Worm (Caenorhabditis elegans): Measurements from ENCODE around the gene Y73B6BL.27.

- TF ChIP-seq lin-13 (tag; optimal IDR thresholded peaks at IDR 0.05) (no peak), ztf-11 (tag; optimal IDR thresholded peaks at IDR 0.05) (no peak), lsy-2 (tag; optimal IDR thresholded peaks at IDR 0.05) (no peak), nhr-76 (tag; optimal IDR thresholded peaks at IDR 0.05) (no peak), mep-1 (tag; optimal IDR thresholded peaks at IDR 0.05) (no peak), mab-5 (tag; optimal IDR thresholded peaks at IDR 0.05) (no peak), elt-3 (tag; optimal IDR thresholded peaks at IDR 0.05) (no peak)
These were observed 46.8 kb downstream of the Y73B6BL.27 start, which contains the start of gene acp-6 for ce11 chrIV:6426089-6426715.

All from whole organism, mixed stage, embryonic.